Fruit fly (Drosophila melanogaster) whole organism, embryonic: ENCODE measurements around the gene sick.

ENCODE experiments used
- Awh ChIP-seq: fragments of 200-800 bp; sonication (Bioruptor generic); IDR thresholded peaks from 2 replicates; pipeline ENCODE4, ENCODE4 v1.3.6; 2022; ENCODE audit warnings: missing biosample characterization, missing genetic modification characterization
- B-H2 ChIP-seq: fragments of 200-800 bp; sonication (Bioruptor generic); optimal IDR thresholded peaks from 2 replicates; lab custom pipeline; 2018; ENCODE audit warnings: missing biosample characterization, mild to moderate bottlenecking, missing genetic modification characterization
- CG10267 ChIP-seq: fragments of 200-800 bp; sonication (Bioruptor generic); optimal IDR thresholded peaks from 2 replicates; lab custom pipeline; 2018; ENCODE audit warnings: missing biosample characterization, mild to moderate bottlenecking, missing genetic modification characterization, moderate library complexity
- CG10462 ChIP-seq: fragments of 200-800 bp; sonication (Bioruptor generic); optimal IDR thresholded peaks from 2 replicates; lab custom pipeline; 2016; ENCODE audit warnings: missing biosample characterization, missing genetic modification characterization
- CG11504 ChIP-seq: fragments of 200-800 bp; sonication (Bioruptor generic); optimal IDR thresholded peaks from 3 replicates; lab custom pipeline; 2019; ENCODE audit warnings: missing biosample characterization, mild to moderate bottlenecking, missing genetic modification characterization, moderate library complexity
- CG11560 ChIP-seq: fragments of 200-800 bp; sonication (Bioruptor generic); IDR thresholded peaks from 3 replicates; pipeline ENCODE4 v1.3.6; 2022; ENCODE audit warnings: missing biosample characterization, missing genetic modification characterization
- CG12236 ChIP-seq: fragments of 200-800 bp; sonication (Bioruptor generic); optimal IDR thresholded peaks from 2 replicates; lab custom pipeline; 2016; ENCODE audit warnings: missing biosample characterization, missing genetic modification characterization
- CG12659 ChIP-seq: fragments of 200-800 bp; sonication (Bioruptor generic); optimal IDR thresholded peaks from 3 replicates; lab custom pipeline; 2017; ENCODE audit warnings: mild to moderate bottlenecking, missing biosample characterization, missing genetic modification reagents, missing genetic modification characterization
- CG13624 ChIP-seq: fragments of 200-800 bp; sonication (Bioruptor generic); optimal IDR thresholded peaks from 2 replicates; lab custom pipeline; 2016; ENCODE audit warnings: missing biosample characterization, missing genetic modification characterization
- CG15269 ChIP-seq: fragments of 200-800 bp; sonication (Bioruptor generic); optimal IDR thresholded peaks from 2 replicates; lab custom pipeline; 2018; ENCODE audit warnings: missing biosample characterization, mild to moderate bottlenecking, missing genetic modification characterization, moderate library complexity
- CG17328 ChIP-seq: fragments of 200-800 bp; sonication (Bioruptor generic); IDR thresholded peaks from 2 replicates; pipeline ENCODE4 v1.3.6; 2022; ENCODE audit warnings: missing biosample characterization, missing genetic modification characterization
- CG2678 ChIP-seq: fragments of 200-800 bp; sonication (Bioruptor generic); optimal IDR thresholded peaks from 3 replicates; lab custom pipeline; 2019; ENCODE audit warnings: missing biosample characterization, mild to moderate bottlenecking, missing genetic modification characterization, moderate library complexity
- CG32532 ChIP-seq: fragments of 200-800 bp; sonication (Bioruptor generic); IDR thresholded peaks from 2 replicates; pipeline ENCODE4 v1.3.6; 2022; ENCODE audit warnings: missing biosample characterization, missing genetic modification characterization
- CG3407 ChIP-seq: fragments of 200-800 bp; sonication (Bioruptor generic); optimal IDR thresholded peaks from 2 replicates; lab custom pipeline; 2018; ENCODE audit warnings: missing biosample characterization, mild to moderate bottlenecking, missing genetic modification characterization
- CG34224 ChIP-seq: fragments of 200-800 bp; sonication (Bioruptor generic); IDR thresholded peaks from 3 replicates; pipeline ENCODE4 v1.3.6; 2022; ENCODE audit warnings: missing biosample characterization, missing genetic modification characterization; ENCODE audit not compliant: partially characterized antibody
- CG3726 ChIP-seq: fragments of 200-800 bp; sonication (Bioruptor generic); IDR thresholded peaks from 3 replicates; pipeline ENCODE4, ENCODE4 v1.3.6; 2022; ENCODE audit warnings: missing biosample characterization, missing genetic modification characterization
- CG4360 ChIP-seq: fragments of 200-800 bp; sonication (Bioruptor generic); IDR thresholded peaks from 2 replicates; pipeline ENCODE4 v1.3.6; 2022; ENCODE audit warnings: missing biosample characterization, missing genetic modification characterization
- CG6654 ChIP-seq: fragments of 200-800 bp; sonication (Bioruptor generic); optimal IDR thresholded peaks from 2 replicates; lab custom pipeline; 2017; ENCODE audit warnings: missing biosample characterization, mild to moderate bottlenecking, missing genetic modification characterization
- CG7745 ChIP-seq: fragments of 200-800 bp; sonication (Bioruptor generic); optimal IDR thresholded peaks from 2 replicates; lab custom pipeline; 2018; ENCODE audit warnings: missing biosample characterization, mild to moderate bottlenecking, missing genetic modification characterization, moderate library complexity
- CG7839 ChIP-seq: fragments of 200-800 bp; sonication (Bioruptor generic); optimal IDR thresholded peaks from 3 replicates; lab custom pipeline; 2018; ENCODE audit warnings: missing biosample characterization, mild to moderate bottlenecking, missing genetic modification characterization, moderate library complexity
- CG8944 ChIP-seq: fragments of 200-800 bp; sonication (Bioruptor generic); optimal IDR thresholded peaks from 3 replicates; lab custom pipeline; 2016; ENCODE audit warnings: missing biosample characterization, missing genetic modification characterization
- CG9609 ChIP-seq: fragments of 200-800 bp; sonication (Bioruptor generic); optimal IDR thresholded peaks from 3 replicates; lab custom pipeline; 2016; ENCODE audit warnings: missing biosample characterization, missing genetic modification characterization
- D19A ChIP-seq: fragments of 200-800 bp; optimal IDR thresholded peaks from 3 replicates; lab custom pipeline; 2019; ENCODE audit warnings: missing biosample characterization, mild to moderate bottlenecking, missing genetic modification characterization, moderate library complexity
- H15 ChIP-seq: fragments of 200-800 bp; sonication (Bioruptor generic); IDR thresholded peaks from 3 replicates; pipeline ENCODE4 v1.3.6; 2022; ENCODE audit warnings: missing biosample characterization, missing genetic modification characterization
- Hey ChIP-seq: fragments of 200-800 bp; sonication (Bioruptor generic); optimal IDR thresholded peaks from 3 replicates; lab custom pipeline; 2018; ENCODE audit warnings: missing biosample characterization, mild to moderate bottlenecking, missing genetic modification characterization
- Hmr ChIP-seq: fragments of 200-800 bp; sonication (Bioruptor generic); optimal IDR thresholded peaks from 3 replicates; lab custom pipeline; 2017; ENCODE audit warnings: mild to moderate bottlenecking, missing biosample characterization, missing genetic modification reagents, missing genetic modification characterization
- Hr39 ChIP-seq: fragments of >200 bp; optimal IDR thresholded peaks from 2 replicates; lab custom pipeline; 2017
- Lim3 ChIP-seq: fragments of 200-800 bp; sonication (Bioruptor generic); IDR thresholded peaks from 2 replicates; pipeline ENCODE4 v1.3.6; 2022; ENCODE audit warnings: missing biosample characterization, missing genetic modification characterization
- NC2β ChIP-seq: fragments of 200-800 bp; sonication (Bioruptor generic); optimal IDR thresholded peaks from 2 replicates; lab custom pipeline; 2016; ENCODE audit warnings: missing biosample characterization, missing genetic modification characterization
- Opbp ChIP-seq: fragments of 200-800 bp; sonication (Bioruptor generic); IDR thresholded peaks from 3 replicates; pipeline ENCODE4 v1.3.6; 2022; ENCODE audit warnings: missing biosample characterization, missing genetic modification characterization; ENCODE audit not compliant: partially characterized antibody
- Six4 ChIP-seq: fragments of 200-800 bp; sonication (Bioruptor generic); optimal IDR thresholded peaks from 2 replicates; lab custom pipeline; 2016; ENCODE audit warnings: missing biosample characterization, missing genetic modification characterization
- ara ChIP-seq: fragments of 200-800 bp; sonication (Bioruptor generic); IDR thresholded peaks from 2 replicates; pipeline ENCODE4 v1.3.6; 2022; ENCODE audit warnings: missing biosample characterization, missing genetic modification characterization
- bsh ChIP-seq, 2 experiments: fragments of 200-800 bp; sonication (Bioruptor generic); optimal IDR thresholded peaks; 2 replicates each; lab custom pipeline; 2017 to 2018; ENCODE audit warnings: mild to moderate bottlenecking in 2 of 2, missing biosample characterization in 2 of 2, missing genetic modification characterization in 2 of 2, moderate library complexity in 1 of 2
- btn ChIP-seq: fragments of 200-800 bp; sonication (Bioruptor generic); optimal IDR thresholded peaks from 2 replicates; lab custom pipeline; 2016; ENCODE audit warnings: missing biosample characterization, missing genetic modification characterization
- cad ChIP-seq: fragments of >200 bp; optimal IDR thresholded peaks from 2 replicates; lab custom pipeline; 2017; ENCODE audit warnings: missing biosample characterization, missing genetic modification characterization
- ci ChIP-seq: fragments of 200-800 bp; sonication (Bioruptor generic); IDR thresholded peaks from 3 replicates; pipeline ENCODE4 v1.3.6; 2022; ENCODE audit warnings: missing biosample characterization, missing genetic modification characterization
- dan ChIP-seq: fragments of 200-800 bp; sonication (Bioruptor generic); IDR thresholded peaks from 2 replicates; pipeline ENCODE4 v1.3.6; 2022; ENCODE audit warnings: missing biosample characterization, missing genetic modification characterization
- dysf ChIP-seq: fragments of 200-800 bp; sonication (Bioruptor generic); IDR thresholded peaks from 3 replicates; pipeline ENCODE4 v1.3.6; 2022; ENCODE audit warnings: missing biosample characterization, missing genetic modification characterization
- ftz-f1 ChIP-seq: fragments of 200-800 bp; sonication (Bioruptor generic); optimal IDR thresholded peaks from 2 replicates; lab custom pipeline; 2016; ENCODE audit warnings: missing biosample characterization, missing genetic modification characterization
- gsb ChIP-seq: fragments of 200-800 bp; sonication (Bioruptor generic); IDR thresholded peaks from 2 replicates; pipeline ENCODE4 v1.3.6; 2022; ENCODE audit warnings: missing biosample characterization, missing genetic modification characterization
- gsb-n ChIP-seq: fragments of 200-800 bp; sonication (Bioruptor generic); optimal IDR thresholded peaks from 3 replicates; lab custom pipeline; 2018; ENCODE audit warnings: missing biosample characterization, mild to moderate bottlenecking, missing genetic modification characterization
- h ChIP-seq: fragments of >200 bp; optimal IDR thresholded peaks from 2 replicates; lab custom pipeline; 2017
- inv ChIP-seq: fragments of 200-800 bp; sonication (Bioruptor generic); IDR thresholded peaks from 2 replicates; pipeline ENCODE4 v1.3.6; 2022; ENCODE audit warnings: missing biosample characterization, missing genetic modification characterization; ENCODE audit not compliant: partially characterized antibody
- kay ChIP-seq: fragments of 200-800 bp; sonication (Bioruptor generic); optimal IDR thresholded peaks from 2 replicates; lab custom pipeline; 2016; ENCODE audit warnings: missing biosample characterization, missing genetic modification characterization
- nom ChIP-seq: fragments of 200-800 bp; sonication (Bioruptor generic); optimal IDR thresholded peaks from 2 replicates; lab custom pipeline; 2017; ENCODE audit warnings: missing biosample characterization, missing genetic modification characterization, mild to moderate bottlenecking, moderate library complexity, missing genetic modification reagents
- org-1 ChIP-seq: fragments of 200-800 bp; sonication (Bioruptor generic); optimal IDR thresholded peaks from 2 replicates; lab custom pipeline; 2017; ENCODE audit warnings: missing biosample characterization, missing genetic modification characterization
- shn ChIP-seq: fragments of 200-800 bp; sonication (Bioruptor generic); optimal IDR thresholded peaks from 3 replicates; lab custom pipeline; 2016; ENCODE audit warnings: missing biosample characterization, missing genetic modification characterization
- sima ChIP-seq: fragments of 200-800 bp; sonication (Bioruptor generic); optimal IDR thresholded peaks from 2 replicates; lab custom pipeline; 2016; ENCODE audit warnings: missing biosample characterization, missing genetic modification characterization
- slp2 ChIP-seq: fragments of 200-800 bp; sonication (Bioruptor generic); optimal IDR thresholded peaks from 2 replicates; lab custom pipeline; 2016; ENCODE audit warnings: missing biosample characterization, missing genetic modification characterization
- unpg ChIP-seq: fragments of 200-800 bp; sonication (Bioruptor generic); optimal IDR thresholded peaks from 3 replicates; lab custom pipeline; 2018; ENCODE audit warnings: missing biosample characterization, mild to moderate bottlenecking, missing genetic modification characterization, moderate library complexity
- vvl ChIP-seq: fragments of 200-800 bp; sonication (Bioruptor generic); IDR thresholded peaks from 2 replicates; pipeline ENCODE4 v1.3.6; 2022; ENCODE audit warnings: missing biosample characterization, missing genetic modification characterization

Gene sick

dm6 chr2L:19895526-19896185 lies 99.5 kb downstream of the sick start (continued):
- TF ChIP-seq CG7745 (no peak), CG6654 (peak; percentile 61), shn (GFP tag; lab: Kevin White, UChicago) (no peak), h (no peak), CG15269 (tag; lab: Kevin White, UChicago) (peak; percentile 71), CG11560 (no peak), ci (GFP tag; lab: Robert Waterston, UW) (peak; percentile 72), inv (no peak), Lim3 (GFP tag; lab: Robert Waterston, UW) (no peak), slp2 (GFP tag; lab: Kevin White, UChicago) (no peak), dysf (GFP tag; lab: Robert Waterston, UW) (peak; percentile 60; the same call in 2 of the 3 replicates), CG4360 (0 out of 2 replicates have a peak, but pooled peaks have one; percentile 24), btn (GFP tag; lab: Kevin White, UChicago) (no peak), kay (GFP tag; lab: Kevin White, UChicago) (peak; percentile 56), CG3726 (GFP tag; lab: Robert Waterston, UW) (no peak), B-H2 (GFP tag; lab: Kevin White, UChicago) (no peak), CG9609 (no peak), gsb-n (peak; percentile 85), Hmr (GFP tag; lab: Kevin White, UChicago) (peak; percentile 72), CG7839 (tag; lab: Kevin White, UChicago) (peak; percentile 83), org-1 (GFP tag; lab: Kevin White, UChicago) (peak; percentile 64), Hey (tag; lab: Kevin White, UChicago) (no peak), CG10462 (GFP tag; lab: Kevin White, UChicago) (peak; percentile 73), CG17328 (GFP tag; lab: Robert Waterston, UW) (peak; percentile 36), CG10267 (tag; lab: Kevin White, UChicago) (peak; percentile 83), NC2β (GFP tag; lab: Kevin White, UChicago) (no peak), CG32532 (GFP tag; lab: Robert Waterston, UW) (peak; percentile 58; the same call in 1 of the 2 replicates), bsh (GFP tag; optimal IDR thresholded peaks at IDR 0.05; lab: Kevin White, UChicago) (peak; percentile 79 to 83), ftz-f1 (GFP tag; lab: Kevin White, UChicago) (no peak), D19A (tag; lab: Kevin White, UChicago) (peak; percentile 80), nom (GFP tag; lab: Kevin White, UChicago) (no peak), sima (GFP tag; lab: Kevin White, UChicago) (no peak), Awh (0 out of 2 replicates have a peak, but pooled peaks have one; percentile 35), CG11504 (tag; lab: Kevin White, UChicago) (peak; percentile 88), Hr39 (lab: Kevin White, UChicago) (no peak), vvl (GFP tag; lab: Robert Waterston, UW) (peak; percentile 68), CG12659 (GFP tag; lab: Kevin White, UChicago) (peak; percentile 78), cad (GFP tag; lab: Kevin White, UChicago) (no peak), CG2678 (tag; lab: Kevin White, UChicago) (peak; percentile 89), Opbp (GFP tag; lab: Robert Waterston, UW) (no peak), CG12236 (GFP tag; lab: Kevin White, UChicago) (no peak), Six4 (GFP tag; lab: Kevin White, UChicago) (peak; percentile 80), gsb (no peak), unpg (GFP tag; lab: Kevin White, UChicago) (peak; percentile 74), H15 (GFP tag; lab: Robert Waterston, UW) (no peak), CG8944 (GFP tag; lab: Kevin White, UChicago) (no peak), ara (GFP tag; lab: Robert Waterston, UW) (0 out of 2 replicates have a peak, but pooled peaks have one; percentile 35), dan (GFP tag; lab: Robert Waterston, UW) (no peak), CG34224 (no peak), CG3407 (GFP tag; lab: Kevin White, UChicago) (peak; percentile 80), CG13624 (GFP tag; lab: Kevin White, UChicago) (no peak)
